Worm (Caenorhabditis elegans) whole organism, L1 larva: Measurements from ENCODE around the gene Y39C12A.9.

Experiments used
- C04F5.9 ChIP-seq: sonication (generic microtip); optimal IDR thresholded peaks from 2 replicates; lab custom pipeline; 2016; ENCODE audit warnings: missing genetic modification characterization, missing compliant biosample characterization
- C34B4.2 ChIP-seq: sonication (generic microtip); optimal IDR thresholded peaks from 2 replicates; lab custom pipeline; 2017; ENCODE audit warnings: mild to moderate bottlenecking, missing genetic modification characterization, missing compliant biosample characterization
- ama-1 ChIP-seq: fragments of 150-350 bp; optimal IDR thresholded peaks from 2 replicates; lab custom pipeline; 2014
- blmp-1 ChIP-seq: fragments of 150-350 bp; optimal IDR thresholded peaks from 2 replicates; lab custom pipeline; 2014; ENCODE audit warnings: missing biosample characterization, missing genetic modification characterization
- ceh-63 ChIP-seq: fragments of 200-800 bp; sonication (Bioruptor generic); optimal IDR thresholded peaks from 2 replicates; lab custom pipeline; 2018; ENCODE audit warnings: mild to moderate bottlenecking, missing genetic modification characterization, missing compliant biosample characterization
- ceh-8 ChIP-seq: fragments of 200-800 bp; sonication (Bioruptor generic); optimal IDR thresholded peaks from 2 replicates; lab custom pipeline; 2018; ENCODE audit warnings: mild to moderate bottlenecking, missing genetic modification characterization, moderate library complexity, missing compliant biosample characterization
- ceh-90 ChIP-seq: sonication (generic microtip); optimal IDR thresholded peaks from 2 replicates; lab custom pipeline; 2016; ENCODE audit warnings: missing genetic modification characterization, missing compliant biosample characterization
- ces-1 ChIP-seq: fragments of 150-350 bp; optimal IDR thresholded peaks from 2 replicates; lab custom pipeline; 2014; ENCODE audit warnings: missing biosample characterization, missing genetic modification reagents, missing genetic modification characterization
- dpl-1 ChIP-seq, 3 experiments: fragments of 150-350 bp in 2 of 3; sonication (generic microtip) in 1 of 3; optimal IDR thresholded peaks; 2 replicates each; lab custom pipeline; 2014 to 2017; ENCODE audit warnings: missing biosample characterization in 3 of 3, missing genetic modification characterization in 3 of 3, missing genetic modification reagents in 3 of 3
- dsc-1 ChIP-seq: sonication (generic microtip); optimal IDR thresholded peaks from 2 replicates; lab custom pipeline; 2016; ENCODE audit warnings: mild to moderate bottlenecking, missing genetic modification characterization, missing compliant biosample characterization
- efl-3 ChIP-seq: fragments of 200-800 bp; sonication (Bioruptor generic); optimal IDR thresholded peaks from 2 replicates; lab custom pipeline; 2018; ENCODE audit warnings: mild to moderate bottlenecking, missing genetic modification characterization, missing compliant biosample characterization
- egl-27 ChIP-seq, 2 experiments: fragments of 150-350 bp in 1 of 2; sonication (generic microtip); optimal IDR thresholded peaks; 3 replicates each; lab custom pipeline; 2017 to 2018; ENCODE audit warnings: missing biosample characterization in 2 of 2, missing genetic modification characterization in 2 of 2, missing genetic modification reagents in 2 of 2
- elt-2 ChIP-seq: sonication (generic microtip); optimal IDR thresholded peaks from 2 replicates; lab custom pipeline; 2016; ENCODE audit warnings: missing genetic modification characterization, mild to moderate bottlenecking, inconsistent platforms, missing compliant biosample characterization, missing genetic modification reagents
- elt-3 ChIP-seq, 6 experiments: fragments of 150-350 bp in 1 of 6; sonication (generic microtip); optimal IDR thresholded peaks; 2 replicates each; lab custom pipeline; 2017 to 2018; ENCODE audit warnings: missing biosample characterization in 6 of 6, missing genetic modification characterization in 6 of 6, inconsistent platforms in 1 of 6
- ets-5 ChIP-seq: fragments of 200-800 bp; sonication (Bioruptor generic); IDR thresholded peaks from 2 replicates; pipeline ENCODE4 v1.3.6; 2022; ENCODE audit warnings: missing genetic modification characterization, missing compliant biosample characterization
- fkh-8 ChIP-seq: sonication (generic microtip); optimal IDR thresholded peaks from 2 replicates; lab custom pipeline; 2016; ENCODE audit warnings: mild to moderate bottlenecking, missing genetic modification characterization, missing compliant biosample characterization
- fos-1 ChIP-seq: fragments of 150-350 bp; optimal IDR thresholded peaks from 2 replicates; lab custom pipeline; 2014; ENCODE audit warnings: missing biosample characterization, missing genetic modification characterization
- hlh-4 ChIP-seq: sonication (generic microtip); optimal IDR thresholded peaks from 2 replicates; lab custom pipeline; 2016; ENCODE audit warnings: mild to moderate bottlenecking, missing genetic modification characterization, missing compliant biosample characterization
- jun-1 ChIP-seq: fragments of 150-350 bp; optimal IDR thresholded peaks from 2 replicates; lab custom pipeline; 2014; ENCODE audit warnings: missing biosample characterization, missing genetic modification reagents, missing genetic modification characterization
- lin-13 ChIP-seq: fragments of 150-350 bp; optimal IDR thresholded peaks from 2 replicates; lab custom pipeline; 2014; ENCODE audit warnings: missing biosample characterization, missing genetic modification reagents, missing genetic modification characterization
- lin-15B ChIP-seq: fragments of 150-350 bp; sonication (generic microtip); optimal IDR thresholded peaks from 3 replicates; lab custom pipeline; 2014; ENCODE audit warnings: missing biosample characterization, missing genetic modification characterization
- lin-35 ChIP-seq, 2 experiments: fragments of 150-350 bp; optimal IDR thresholded peaks; 2 replicates each; lab custom pipeline; 2014; ENCODE audit warnings: missing biosample characterization in 2 of 2, missing genetic modification characterization in 2 of 2, missing genetic modification reagents in 2 of 2
- lin-39 ChIP-seq: fragments of 150-350 bp; optimal IDR thresholded peaks from 2 replicates; lab custom pipeline; 2014; ENCODE audit warnings: missing biosample characterization, missing genetic modification reagents, missing genetic modification characterization
- lir-3 ChIP-seq: sonication (generic microtip); optimal IDR thresholded peaks from 2 replicates; lab custom pipeline; 2016; ENCODE audit warnings: mild to moderate bottlenecking, missing genetic modification characterization, moderate library complexity, missing compliant biosample characterization; ENCODE audit not compliant: poor library complexity
- lsy-2 ChIP-seq, 2 experiments: fragments of 150-350 bp; optimal IDR thresholded peaks; 2 replicates each; lab custom pipeline; 2014; ENCODE audit warnings: missing biosample characterization in 2 of 2, missing genetic modification characterization in 2 of 2
- mab-9 ChIP-seq: fragments of 200-800 bp; sonication (Bioruptor generic); IDR thresholded peaks from 2 replicates; pipeline ENCODE4 v1.3.6; 2022; ENCODE audit warnings: missing genetic modification reagents, missing genetic modification characterization, missing compliant biosample characterization
- mdl-1 ChIP-seq, 2 experiments: fragments of 150-350 bp; optimal IDR thresholded peaks; 2 replicates each; lab custom pipeline; 2014 to 2017; ENCODE audit warnings: missing biosample characterization in 2 of 2, missing genetic modification characterization in 2 of 2, inconsistent platforms in 1 of 2
- mep-1 ChIP-seq: fragments of 150-350 bp; optimal IDR thresholded peaks from 2 replicates; lab custom pipeline; 2014; ENCODE audit warnings: missing biosample characterization, missing genetic modification characterization
- nhr-12 ChIP-seq: sonication (generic microtip); optimal IDR thresholded peaks from 2 replicates; lab custom pipeline; 2017; ENCODE audit warnings: missing biosample characterization, missing genetic modification characterization
- nhr-19 ChIP-seq: fragments of 200-800 bp; sonication (Bioruptor generic); conservative IDR thresholded peaks from 2 replicates; pipeline ENCODE4 v1.3.6; 2022; ENCODE audit warnings: missing genetic modification characterization, missing compliant biosample characterization
- nhr-20 ChIP-seq: sonication (generic microtip); optimal IDR thresholded peaks from 2 replicates; lab custom pipeline; 2016; ENCODE audit warnings: mild to moderate bottlenecking, missing genetic modification characterization, missing compliant biosample characterization
- nhr-28 ChIP-seq: fragments of 150-350 bp; optimal IDR thresholded peaks from 2 replicates; lab custom pipeline; 2014; ENCODE audit warnings: missing biosample characterization, missing genetic modification characterization
- nhr-47 ChIP-seq: sonication (generic microtip); optimal IDR thresholded peaks from 2 replicates; lab custom pipeline; 2016; ENCODE audit warnings: mild to moderate bottlenecking, missing genetic modification characterization, moderate library complexity, missing compliant biosample characterization
- nhr-71 ChIP-seq: sonication (generic microtip); optimal IDR thresholded peaks from 2 replicates; lab custom pipeline; 2016; ENCODE audit warnings: mild to moderate bottlenecking, missing genetic modification characterization, moderate library complexity, missing compliant biosample characterization
- nhr-76 ChIP-seq: sonication (generic microtip); optimal IDR thresholded peaks from 2 replicates; lab custom pipeline; 2017; ENCODE audit warnings: missing biosample characterization, missing genetic modification characterization
- nhr-77 ChIP-seq: fragments of 150-350 bp; optimal IDR thresholded peaks from 2 replicates; lab custom pipeline; 2014; ENCODE audit warnings: missing biosample characterization, missing genetic modification characterization
- nhr-85 ChIP-seq: sonication (generic microtip); peaks from one replicate; lab custom pipeline; 2016; ENCODE audit warnings: missing genetic modification characterization, inconsistent platforms, missing compliant biosample characterization
- pax-3 ChIP-seq: fragments of 200-800 bp; sonication (Bioruptor generic); optimal IDR thresholded peaks from 2 replicates; lab custom pipeline; 2018; ENCODE audit warnings: mild to moderate bottlenecking, missing genetic modification characterization, moderate library complexity, missing compliant biosample characterization
- pqm-1 ChIP-seq: sonication (generic microtip); optimal IDR thresholded peaks from 3 replicates; lab custom pipeline; 2017; ENCODE audit warnings: missing biosample characterization, missing genetic modification characterization
- skn-1 ChIP-seq: fragments of 150-350 bp; optimal IDR thresholded peaks from 2 replicates; lab custom pipeline; 2014; ENCODE audit warnings: missing biosample characterization, missing genetic modification characterization
- snpc-4 ChIP-seq: fragments of 150-350 bp; optimal IDR thresholded peaks from 2 replicates; lab custom pipeline; 2014; ENCODE audit warnings: missing biosample characterization, missing genetic modification characterization
- snu-23 ChIP-seq: sonication (generic microtip); optimal IDR thresholded peaks from 2 replicates; lab custom pipeline; 2016; ENCODE audit warnings: missing genetic modification characterization, missing compliant biosample characterization
- sox-4 ChIP-seq: sonication (generic microtip); optimal IDR thresholded peaks from 2 replicates; lab custom pipeline; 2016; ENCODE audit warnings: missing genetic modification characterization, missing compliant biosample characterization
- sup-37 ChIP-seq: fragments of 200-800 bp; sonication (Bioruptor generic); optimal IDR thresholded peaks from 2 replicates; lab custom pipeline; 2018; ENCODE audit warnings: mild to moderate bottlenecking, missing genetic modification characterization, missing compliant biosample characterization
- swsn-7 ChIP-seq: sonication (generic microtip); optimal IDR thresholded peaks from 2 replicates; lab custom pipeline; 2016; ENCODE audit warnings: missing genetic modification characterization, missing compliant biosample characterization
- tlp-1 ChIP-seq: fragments of 150-350 bp; optimal IDR thresholded peaks from 2 replicates; lab custom pipeline; 2014; ENCODE audit warnings: missing biosample characterization, missing genetic modification characterization
- unc-30 ChIP-seq: sonication (generic microtip); optimal IDR thresholded peaks from 2 replicates; lab custom pipeline; 2017; ENCODE audit warnings: missing biosample characterization, missing genetic modification characterization
- unc-86 ChIP-seq: sonication (generic microtip); optimal IDR thresholded peaks from 2 replicates; lab custom pipeline; 2016; ENCODE audit warnings: missing genetic modification characterization, missing compliant biosample characterization

The Y39C12A.9 gene

ce11 chrIV:12219309-12219708 lies 39.7 kb downstream of the Y39C12A.9 start, which contains the start of gene F35G2.5:
Gene F35G2.5 (plus strand): TSS chrIV:12219609.
- TF ChIP-seq dpl-1 (GFP tag; optimal IDR thresholded peaks at IDR 0.05; lab: Kevin White, UChicago) (no peak), ama-1 (no peak), lin-13 (GFP tag; lab: Kevin White, UChicago) (no peak), fkh-8 (tag; lab: Kevin White, UChicago) (no peak), blmp-1 (tag; lab: Kevin White, UChicago) (no peak), hlh-4 (tag; lab: Kevin White, UChicago) (no peak), nhr-47 (no peak), sox-4 (tag; lab: Kevin White, UChicago) (no peak), lin-39 (no peak), pax-3 (no peak), unc-86 (tag; lab: Kevin White, UChicago) (no peak), mab-9 (GFP tag; lab: Robert Waterston, UW) (no peak), tlp-1 (tag; lab: Kevin White, UChicago) (no peak), snu-23 (GFP tag; lab: Kevin White, UChicago) (no peak), jun-1 (tag; lab: Kevin White, UChicago) (no peak), sup-37 (GFP tag; lab: Kevin White, UChicago) (no peak), pqm-1 (no peak), lsy-2 (tag; optimal IDR thresholded peaks at IDR 0.05; lab: Kevin White, UChicago) (no peak), fos-1 (tag; lab: Kevin White, UChicago) (no peak)

ce11 chrIV:12218253-12218652 lies 40.8 kb downstream of the Y39C12A.9 start:
- no peak for TF ChIP-seq dsc-1 (tag; lab: Kevin White, UChicago)
- no peak for TF ChIP-seq nhr-28 (tag; lab: Kevin White, UChicago)
- TF ChIP-seq ceh-8 (GFP tag; lab: Kevin White, UChicago) = no peak
- TF ChIP-seq blmp-1 (tag; lab: Kevin White, UChicago) = peak; percentile 27
- TF ChIP-seq elt-2 (tag; lab: Kevin White, UChicago) = no peak
- TF ChIP-seq ceh-90 = no peak
- TF ChIP-seq elt-3 (tag; optimal IDR thresholded peaks at IDR 0.05; lab: Kevin White, UChicago) = no peak
- TF ChIP-seq unc-86 (tag; lab: Kevin White, UChicago) = no peak
- TF ChIP-seq nhr-19 = no peak

ce11 chrIV:12217142-12217541 lies 41.9 kb downstream of the Y39C12A.9 start:
- TF ChIP-seq ces-1 = no peak
- no peak for TF ChIP-seq lsy-2 (tag; optimal IDR thresholded peaks at IDR 0.05; lab: Kevin White, UChicago)
- TF ChIP-seq swsn-7 (tag; lab: Kevin White, UChicago) = no peak
- no peak for TF ChIP-seq lir-3
- no peak for TF ChIP-seq mdl-1 (tag; optimal IDR thresholded peaks at IDR 0.05; lab: Kevin White, UChicago)
- TF ChIP-seq snu-23 (GFP tag; lab: Kevin White, UChicago) = no peak
- TF ChIP-seq pqm-1 = no peak
- TF ChIP-seq egl-27 (tag; optimal IDR thresholded peaks at IDR 0.05; lab: Kevin White, UChicago) = no peak
- TF ChIP-seq nhr-47 = no peak
- no peak for TF ChIP-seq efl-3 (GFP tag; lab: Kevin White, UChicago)
- no peak for TF ChIP-seq nhr-20 (tag; lab: Kevin White, UChicago)
- no peak for TF ChIP-seq lin-35 (GFP tag; optimal IDR thresholded peaks at IDR 0.05; lab: Kevin White, UChicago)
- no peak for TF ChIP-seq nhr-77 (tag; lab: Kevin White, UChicago)
- no peak for TF ChIP-seq ceh-63
- TF ChIP-seq snpc-4 = no peak
- peak; percentile 83 for TF ChIP-seq blmp-1 (tag; lab: Kevin White, UChicago)
- TF ChIP-seq nhr-76 (tag; lab: Kevin White, UChicago) = no peak
- no peak for TF ChIP-seq fos-1 (tag; lab: Kevin White, UChicago)
- TF ChIP-seq C34B4.2 (tag; lab: Kevin White, UChicago) = no peak
- TF ChIP-seq sox-4 (tag; lab: Kevin White, UChicago) = no peak
- no peak for TF ChIP-seq ceh-90
- TF ChIP-seq ceh-8 (GFP tag; lab: Kevin White, UChicago) = no peak
- no peak for TF ChIP-seq lin-15B (tag; lab: Kevin White, UChicago)
- no peak for TF ChIP-seq nhr-12 (tag; lab: Kevin White, UChicago)
- TF ChIP-seq mab-9 (GFP tag; lab: Robert Waterston, UW) = no peak
- no peak for TF ChIP-seq skn-1 (tag; lab: Kevin White, UChicago)
- TF ChIP-seq nhr-71 (tag; lab: Kevin White, UChicago) = no peak
- TF ChIP-seq unc-86 (tag; lab: Kevin White, UChicago) = no peak
- peak; percentile 3 for TF ChIP-seq mep-1 (tag; lab: Kevin White, UChicago)
- TF ChIP-seq nhr-85 (tag; lab: Kevin White, UChicago) = peak; percentile 73
- no peak for TF ChIP-seq ets-5 (GFP tag; lab: Robert Waterston, UW)
- no peak for TF ChIP-seq C04F5.9 (tag; lab: Kevin White, UChicago)
- peak in 1 of 6 experiments; percentile 59 for TF ChIP-seq elt-3 (tag; optimal IDR thresholded peaks at IDR 0.05; lab: Kevin White, UChicago)
- TF ChIP-seq unc-30 = no peak
